Worm (Caenorhabditis elegans) whole organism, mixed stage, embryonic: Measurements from ENCODE around the gene F54B11.9.

Experiments
- M03D4.4 ChIP-seq: sonication (generic microtip); optimal IDR thresholded peaks from 2 replicates; lab custom pipeline; 2017; ENCODE audit warnings: mild to moderate bottlenecking, missing genetic modification characterization, missing compliant biosample characterization
- bed-3 ChIP-seq: fragments of 200-800 bp; sonication (Bioruptor generic); optimal IDR thresholded peaks from 3 replicates; lab custom pipeline; 2018; ENCODE audit warnings: mild to moderate bottlenecking, missing genetic modification characterization, moderate library complexity, missing compliant biosample characterization
- blmp-1 ChIP-seq: fragments of 150-350 bp; optimal IDR thresholded peaks from 2 replicates; lab custom pipeline; 2014; ENCODE audit warnings: missing biosample characterization, missing genetic modification characterization
- ceh-39 ChIP-seq: fragments of 150-350 bp; optimal IDR thresholded peaks from 2 replicates; lab custom pipeline; 2014; ENCODE audit warnings: missing biosample characterization, missing genetic modification characterization
- ceh-83 ChIP-seq: fragments of 200-800 bp; sonication (Bioruptor generic); optimal IDR thresholded peaks from 2 replicates; lab custom pipeline; 2018; ENCODE audit warnings: mild to moderate bottlenecking, missing genetic modification characterization, missing compliant biosample characterization
- cnd-1 ChIP-seq: fragments of 200-800 bp; sonication (Bioruptor generic); optimal IDR thresholded peaks from 2 replicates; lab custom pipeline; 2018; ENCODE audit warnings: mild to moderate bottlenecking, missing genetic modification characterization, missing compliant biosample characterization
- drap-1 ChIP-seq: fragments of 200-800 bp; sonication (Bioruptor generic); optimal IDR thresholded peaks from 3 replicates; lab custom pipeline; 2018; ENCODE audit warnings: mild to moderate bottlenecking, missing genetic modification characterization, missing compliant biosample characterization
- elt-1 ChIP-seq: sonication (generic microtip); optimal IDR thresholded peaks from 2 replicates; lab custom pipeline; 2017; ENCODE audit warnings: missing genetic modification characterization, mild to moderate bottlenecking, missing compliant biosample characterization, antibody characterized with exemption, moderate library complexity, borderline replicate concordance; ENCODE audit not compliant: insufficient read depth
- elt-3 ChIP-seq: fragments of 150-350 bp; optimal IDR thresholded peaks from 2 replicates; lab custom pipeline; 2014; ENCODE audit warnings: missing biosample characterization, missing genetic modification characterization
- flh-1 ChIP-seq: fragments of 200-800 bp; sonication (Bioruptor generic); optimal IDR thresholded peaks from 2 replicates; lab custom pipeline; 2018; ENCODE audit warnings: mild to moderate bottlenecking, missing genetic modification characterization, moderate library complexity, missing compliant biosample characterization
- ham-2 ChIP-seq: fragments of 200-800 bp; sonication (Bioruptor generic); optimal IDR thresholded peaks from 2 replicates; lab custom pipeline; 2018; ENCODE audit warnings: mild to moderate bottlenecking, missing genetic modification characterization, missing compliant biosample characterization
- hlh-1 ChIP-seq: fragments of 150-350 bp; optimal IDR thresholded peaks from 2 replicates; lab custom pipeline; 2014; ENCODE audit warnings: missing biosample characterization, missing genetic modification reagents, missing genetic modification characterization
- lin-13 ChIP-seq: fragments of 150-350 bp; optimal IDR thresholded peaks from 2 replicates; lab custom pipeline; 2014; ENCODE audit warnings: missing biosample characterization, missing genetic modification characterization
- lin-32 ChIP-seq: fragments of 200-800 bp; sonication (Bioruptor generic); optimal IDR thresholded peaks from 2 replicates; lab custom pipeline; 2018; ENCODE audit warnings: mild to moderate bottlenecking, missing genetic modification characterization, missing compliant biosample characterization
- lsy-2 ChIP-seq: fragments of 150-350 bp; optimal IDR thresholded peaks from 2 replicates; lab custom pipeline; 2014; ENCODE audit warnings: missing biosample characterization, missing genetic modification characterization
- mab-5 ChIP-seq: fragments of 150-350 bp; optimal IDR thresholded peaks from 2 replicates; lab custom pipeline; 2014; ENCODE audit warnings: missing biosample characterization, missing genetic modification characterization
- mls-2 ChIP-seq: sonication (generic microtip); optimal IDR thresholded peaks from 2 replicates; lab custom pipeline; 2016; ENCODE audit warnings: mild to moderate bottlenecking, missing genetic modification characterization, moderate library complexity, missing compliant biosample characterization
- nhr-2 ChIP-seq: fragments of 150-350 bp; optimal IDR thresholded peaks from 2 replicates; lab custom pipeline; 2014; ENCODE audit warnings: missing biosample characterization, missing genetic modification characterization
- nhr-237 ChIP-seq: fragments of 150-350 bp; optimal IDR thresholded peaks from 2 replicates; lab custom pipeline; 2014; ENCODE audit warnings: missing biosample characterization, missing genetic modification characterization
- nhr-28 ChIP-seq: fragments of 150-350 bp; optimal IDR thresholded peaks from 2 replicates; lab custom pipeline; 2014; ENCODE audit warnings: missing biosample characterization, missing genetic modification characterization
- nhr-76 ChIP-seq: sonication (generic microtip); optimal IDR thresholded peaks from 2 replicates; lab custom pipeline; 2017; ENCODE audit warnings: missing biosample characterization, missing genetic modification characterization
- pha-4 ChIP-seq: fragments of 150-350 bp; optimal IDR thresholded peaks from 2 replicates; lab custom pipeline; 2018; ENCODE audit warnings: missing biosample characterization, missing genetic modification reagents, missing genetic modification characterization
- sem-2 ChIP-seq: fragments of 200-800 bp; sonication (Bioruptor generic); optimal IDR thresholded peaks from 2 replicates; lab custom pipeline; 2018; ENCODE audit warnings: mild to moderate bottlenecking, missing genetic modification characterization, missing compliant biosample characterization
- snpc-4 ChIP-seq: fragments of 150-350 bp; optimal IDR thresholded peaks from 2 replicates; lab custom pipeline; 2014; ENCODE audit warnings: missing biosample characterization, missing genetic modification characterization
- sptf-1 ChIP-seq: sonication (generic microtip); optimal IDR thresholded peaks from 2 replicates; lab custom pipeline; 2017; ENCODE audit warnings: mild to moderate bottlenecking, missing genetic modification characterization, moderate library complexity, missing compliant biosample characterization
- tbx-8 ChIP-seq: fragments of 200-800 bp; sonication (Bioruptor generic); optimal IDR thresholded peaks from 2 replicates; lab custom pipeline; 2018; ENCODE audit warnings: mild to moderate bottlenecking, missing genetic modification characterization, moderate library complexity, missing compliant biosample characterization
- unc-120 ChIP-seq: sonication (generic microtip); optimal IDR thresholded peaks from 2 replicates; lab custom pipeline; 2017; ENCODE audit warnings: missing genetic modification characterization, missing compliant biosample characterization; ENCODE audit not compliant: poor library complexity, severe bottlenecking
- unc-39 ChIP-seq: fragments of 150-350 bp; optimal IDR thresholded peaks from 2 replicates; lab custom pipeline; 2014; ENCODE audit warnings: missing biosample characterization, missing genetic modification characterization
- unc-62 ChIP-seq: fragments of 150-350 bp; optimal IDR thresholded peaks from 2 replicates; lab custom pipeline; 2014; ENCODE audit warnings: missing biosample characterization, missing genetic modification reagents, missing genetic modification characterization
- zip-8 ChIP-seq: fragments of 150-350 bp; optimal IDR thresholded peaks from 2 replicates; lab custom pipeline; 2014; ENCODE audit warnings: missing biosample characterization, missing genetic modification characterization
- ztf-11 ChIP-seq: fragments of 150-350 bp; optimal IDR thresholded peaks from 2 replicates; lab custom pipeline; 2014; ENCODE audit warnings: missing biosample characterization, missing genetic modification characterization

Gene F54B11.9

DNA sequence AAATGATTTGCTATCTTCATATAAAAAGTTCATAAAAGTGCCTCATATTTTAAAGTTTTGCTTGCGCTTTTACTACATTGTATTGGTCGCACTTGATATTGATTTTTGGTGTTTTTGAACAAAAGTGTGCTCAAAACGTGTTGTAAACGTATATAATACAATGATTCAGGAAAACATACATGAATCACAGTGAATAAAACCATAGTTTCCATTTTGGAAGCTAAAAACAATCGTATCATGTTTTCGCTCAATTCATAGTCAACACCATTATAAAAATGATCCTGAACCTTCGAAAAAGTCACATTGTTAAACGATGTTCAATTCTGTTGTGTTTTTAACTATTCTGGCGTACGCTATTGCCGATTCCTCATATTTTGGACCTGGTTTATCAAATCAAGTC lies 41.9 kb downstream of the F54B11.9 start, which contains the start of gene C40C9.3:
Gene C40C9.3, plus strand, starts transcription at position 301 of the 400 bp plus-strand sequence.
- no peak for TF ChIP-seq lin-32 (GFP tag; lab: Kevin White, UChicago)
- TF ChIP-seq zip-8 (tag; lab: Kevin White, UChicago) = no peak
- TF ChIP-seq sptf-1 = no peak
- no peak for TF ChIP-seq blmp-1 (tag; lab: Kevin White, UChicago)
- no peak for TF ChIP-seq snpc-4 (tag; lab: Kevin White, UChicago)
- no peak for TF ChIP-seq unc-62 (GFP tag; lab: Kevin White, UChicago)
- no peak for TF ChIP-seq nhr-2 (tag; lab: Kevin White, UChicago)
- no peak for TF ChIP-seq mls-2
- TF ChIP-seq lsy-2 (tag; lab: Kevin White, UChicago) = no peak
- no peak for TF ChIP-seq nhr-28 (tag; lab: Kevin White, UChicago)
- no peak for TF ChIP-seq nhr-76 (tag; lab: Kevin White, UChicago)
- TF ChIP-seq unc-39 (tag; lab: Kevin White, UChicago) = no peak
- TF ChIP-seq ceh-39 (tag; lab: Kevin White, UChicago) = no peak
- no peak for TF ChIP-seq drap-1 (GFP tag; lab: Kevin White, UChicago)
- no peak for TF ChIP-seq flh-1 (GFP tag; lab: Kevin White, UChicago)
- no peak for TF ChIP-seq elt-3 (tag; lab: Kevin White, UChicago)

ce11 chrX:13650799-13651198 lies 45.4 kb downstream of the F54B11.9 start, which contains the start of gene C40C9.4:
C40C9.4 (plus strand) TSS chrX:13651099.
- TF ChIP-seq ceh-39 (tag; lab: Kevin White, UChicago) = no peak
- no peak for TF ChIP-seq elt-1 (tag; lab: Kevin White, UChicago)
- TF ChIP-seq zip-8 (tag; lab: Kevin White, UChicago) = no peak
- no peak for TF ChIP-seq elt-3 (tag; lab: Kevin White, UChicago)
- no peak for TF ChIP-seq ham-2
- no peak for TF ChIP-seq snpc-4 (tag; lab: Kevin White, UChicago)
- TF ChIP-seq M03D4.4 (tag; lab: Kevin White, UChicago) = no peak
- TF ChIP-seq hlh-1 (tag; lab: Kevin White, UChicago) = no peak
- no peak for TF ChIP-seq flh-1 (GFP tag; lab: Kevin White, UChicago)
- no peak for TF ChIP-seq drap-1 (GFP tag; lab: Kevin White, UChicago)
- TF ChIP-seq mls-2 = no peak

DNA sequence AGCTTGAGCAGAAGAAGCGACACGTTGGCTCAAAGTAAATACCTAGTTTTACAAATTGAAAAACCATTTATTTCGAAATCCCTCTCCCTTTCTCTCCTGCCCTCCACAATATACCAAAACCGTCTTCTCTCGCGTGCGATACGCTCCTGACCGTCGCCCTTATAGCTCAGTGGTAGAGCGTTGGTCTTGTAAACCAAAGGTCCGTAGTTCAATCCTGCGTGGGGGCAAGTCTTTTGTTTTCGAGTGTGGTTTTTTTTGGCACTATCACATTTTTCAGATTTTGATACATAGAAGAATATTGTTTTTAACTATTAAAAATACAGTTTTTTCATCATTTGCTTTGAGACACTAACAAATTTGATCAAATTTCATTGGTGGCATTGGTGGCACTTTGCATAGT lies 48.2 kb downstream of the F54B11.9 start:
- TF ChIP-seq tbx-8 (GFP tag; lab: Kevin White, UChicago) (peak; percentile 13), sem-2 (GFP tag; lab: Kevin White, UChicago) (peak; percentile 49), ceh-83 (GFP tag; lab: Kevin White, UChicago) (peak; percentile 65), ceh-39 (tag; lab: Kevin White, UChicago) (no peak), mls-2 (peak; percentile 4), hlh-1 (tag; lab: Kevin White, UChicago) (no peak), lsy-2 (tag; lab: Kevin White, UChicago) (no peak), unc-39 (tag; lab: Kevin White, UChicago) (no peak), ztf-11 (tag; lab: Kevin White, UChicago) (no peak), nhr-2 (tag; lab: Kevin White, UChicago) (no peak), bed-3 (peak; percentile 22), snpc-4 (tag; lab: Kevin White, UChicago) (no peak), sptf-1 (peak; percentile 74), nhr-76 (tag; lab: Kevin White, UChicago) (no peak), drap-1 (GFP tag; lab: Kevin White, UChicago) (no peak), zip-8 (tag; lab: Kevin White, UChicago) (no peak), lin-32 (GFP tag; lab: Kevin White, UChicago) (peak; percentile 14), cnd-1 (tag; lab: Kevin White, UChicago) (peak; percentile 61), unc-120 (peak; percentile 4), nhr-28 (tag; lab: Kevin White, UChicago) (no peak), M03D4.4 (tag; lab: Kevin White, UChicago) (peak; percentile 52)
- TF ChIP-seq, all 35 proteins: peak for 10

ce11 chrX:13654276-13654675 lies 48.9 kb downstream of the F54B11.9 start:
- peak; percentile 10 for TF ChIP-seq sptf-1
- TF ChIP-seq ceh-83 (GFP tag; lab: Kevin White, UChicago) = no peak
- TF ChIP-seq hlh-1 (tag; lab: Kevin White, UChicago) = no peak
- TF ChIP-seq, all 35 proteins: peak for 1

DNA sequence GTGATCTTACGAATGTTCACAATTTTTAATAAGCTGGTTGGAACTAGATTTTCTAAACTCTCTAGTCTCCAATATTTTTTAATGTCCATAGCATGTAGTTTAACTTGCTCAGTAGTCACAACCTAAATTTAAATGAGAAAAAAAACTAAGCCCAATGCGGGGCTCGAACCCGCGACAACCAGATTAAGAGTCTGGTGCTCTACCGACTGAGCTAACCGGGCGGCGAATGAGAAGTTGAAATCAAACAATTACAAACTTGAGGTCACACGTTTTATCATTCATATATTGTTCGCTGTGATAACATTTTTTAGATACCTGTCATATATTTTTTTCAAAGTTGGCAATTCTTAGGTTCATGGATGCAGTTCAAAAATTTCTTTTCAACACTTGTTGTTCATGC lies 50.4 kb downstream of the F54B11.9 start:
- no peak for TF ChIP-seq drap-1 (GFP tag; lab: Kevin White, UChicago)
- TF ChIP-seq ceh-83 (GFP tag; lab: Kevin White, UChicago) = no peak
- TF ChIP-seq hlh-1 (tag; lab: Kevin White, UChicago) = no peak
- no peak for TF ChIP-seq pha-4
- TF ChIP-seq snpc-4 (tag; lab: Kevin White, UChicago) = no peak
- TF ChIP-seq lin-13 (tag; lab: Kevin White, UChicago) = no peak
- no peak for TF ChIP-seq nhr-237
- no peak for TF ChIP-seq bed-3
- no peak for TF ChIP-seq ztf-11 (tag; lab: Kevin White, UChicago)
- no peak for TF ChIP-seq mab-5
- TF ChIP-seq, all 35 proteins: peak for 0
